Fruit fly (Drosophila melanogaster): ENCODE results near the gene CG43273.
A peak's percentile ranks its signal among the peaks of the same experiment; 100 is the strongest.

The CG43273 gene

dm6 chr3R:24810844-24811625, 19.1 kb upstream of the CG43273 start (continued):
- TF ChIP-seq CG34406 (GFP tag; optimal IDR thresholded peaks at IDR 0.05) = peak; percentile 82
- no peak for TF ChIP-seq Smox (GFP tag; optimal IDR thresholded peaks at IDR 0.05)
- no peak for TF ChIP-seq cyc (GFP tag; optimal IDR thresholded peaks at IDR 0.05)
- TF ChIP-seq ss (GFP tag; optimal IDR thresholded peaks at IDR 0.05) = peak in 1 of 2 experiments; percentile 67
- peak; percentile 90 for TF ChIP-seq pdm3 (GFP tag; optimal IDR thresholded peaks at IDR 0.05)
- TF ChIP-seq CG32006 (GFP tag; optimal IDR thresholded peaks at IDR 0.05) = peak; percentile 96
- no peak for TF ChIP-seq CG4318 (GFP tag; optimal IDR thresholded peaks at IDR 0.05)
- no peak for TF ChIP-seq CG10669 (GFP tag; optimal IDR thresholded peaks at IDR 0.05)
- TF ChIP-seq Sox15 (GFP tag; optimal IDR thresholded peaks at IDR 0.05) = peak; percentile 73
- TF ChIP-seq CG6854 (GFP tag; optimal IDR thresholded peaks at IDR 0.05) = no peak
- TF ChIP-seq CG6276 (GFP tag; optimal IDR thresholded peaks at IDR 0.05) = peak; percentile 85
- TF ChIP-seq spab (GFP tag; optimal IDR thresholded peaks at IDR 0.05) = peak; percentile 81
- TF ChIP-seq CG6808 (GFP tag; optimal IDR thresholded peaks at IDR 0.05) = no peak
- TF ChIP-seq CG1621 (tag; optimal IDR thresholded peaks at IDR 0.05) = peak; percentile 92

dm6 chr3R:24812394-24812793, 17.7 kb upstream of the CG43273 start:
- TF ChIP-seq Eip93F (GFP tag; optimal IDR thresholded peaks at IDR 0.05) = no peak
- TF ChIP-seq CG10669 (GFP tag; optimal IDR thresholded peaks at IDR 0.05) = no peak
- TF ChIP-seq Sox102F (GFP tag; optimal IDR thresholded peaks at IDR 0.05) = no peak
- TF ChIP-seq pdm3 (GFP tag; optimal IDR thresholded peaks at IDR 0.05) = no peak
- no peak for TF ChIP-seq CG6163 (GFP tag; IDR thresholded peaks at IDR 0.05)
- no peak for TF ChIP-seq lz (GFP tag; optimal IDR thresholded peaks at IDR 0.05)
- no peak for TF ChIP-seq CG16779 (tag; optimal IDR thresholded peaks at IDR 0.05)
- no peak for TF ChIP-seq CG6276 (GFP tag; optimal IDR thresholded peaks at IDR 0.05)
- TF ChIP-seq cyc (GFP tag; optimal IDR thresholded peaks at IDR 0.05) = no peak
- no peak for TF ChIP-seq CG1621 (tag; optimal IDR thresholded peaks at IDR 0.05)
- TF ChIP-seq Met (GFP tag; optimal IDR thresholded peaks at IDR 0.05) = no peak
- no peak for TF ChIP-seq Gug (GFP tag; IDR thresholded peaks at IDR 0.05)

dm6 chr3R:24812987-24813636, 17.0 kb upstream of the CG43273 start:
- TF ChIP-seq Eip78C (GFP tag) = peak; percentile 49
- TF ChIP-seq cyc (GFP tag; optimal IDR thresholded peaks at IDR 0.05) = no peak
- no peak for TF ChIP-seq fd85E (GFP tag; optimal IDR thresholded peaks at IDR 0.05)
- 0 out of 3 replicates have a peak, but pooled peaks have one; percentile 10 for TF ChIP-seq CG6163 (GFP tag; IDR thresholded peaks at IDR 0.05)
- TF ChIP-seq fkh (GFP tag; optimal IDR thresholded peaks at IDR 0.05) = peak; percentile 55

dm6 chr3R:24813637-24814301, 16.3 kb upstream of the CG43273 start, which contains the start of the genes lili and CG34150:
lili (minus strand) TSS chr3R:24814012.
CG34150 (plus strand) TSS chr3R:24814262.
- peak; percentile 32; the same call in 1 of the 2 replicates for TF ChIP-seq CG15336 (GFP tag; IDR thresholded peaks at IDR 0.05)
- no peak for TF ChIP-seq Ets21C (GFP tag; optimal IDR thresholded peaks at IDR 0.05)
- TF ChIP-seq cyc (GFP tag; optimal IDR thresholded peaks at IDR 0.05) = peak; percentile 74
- TF ChIP-seq salr (GFP tag; optimal IDR thresholded peaks at IDR 0.05) = no peak
- TF ChIP-seq CG6854 (GFP tag; optimal IDR thresholded peaks at IDR 0.05) = peak; percentile 53
- TF ChIP-seq CG6808 (GFP tag; optimal IDR thresholded peaks at IDR 0.05) = no peak
- no peak for TF ChIP-seq CG4318 (GFP tag; optimal IDR thresholded peaks at IDR 0.05)
- TF ChIP-seq Ets96B (tag; optimal IDR thresholded peaks at IDR 0.05) = peak; percentile 22
- TF ChIP-seq eg (GFP tag; IDR thresholded peaks at IDR 0.05) = peak; percentile 53; the same call in 1 of the 3 replicates
- TF ChIP-seq Hr4 (GFP tag; optimal IDR thresholded peaks at IDR 0.05) = no peak
- peak; percentile 83 for TF ChIP-seq CG31627 (GFP tag; optimal IDR thresholded peaks at IDR 0.05)
- TF ChIP-seq Eip75B (GFP tag; optimal IDR thresholded peaks at IDR 0.05) = no peak
- peak; percentile 69 for TF ChIP-seq lz (GFP tag; optimal IDR thresholded peaks at IDR 0.05)
- peak; percentile 45 for TF ChIP-seq dsx (GFP tag; optimal IDR thresholded peaks at IDR 0.05; ENCODE audit: poor library complexity, severe bottlenecking)
- peak; percentile 31; the same call in 1 of the 3 replicates for TF ChIP-seq CG8119 (GFP tag; IDR thresholded peaks at IDR 0.05)
- TF ChIP-seq Hr39 (GFP tag; optimal IDR thresholded peaks at IDR 0.05) = peak; percentile 70
- TF ChIP-seq Gug (GFP tag; IDR thresholded peaks at IDR 0.05) = 0 out of 2 replicates have a peak, but pooled peaks have one; percentile 36
- TF ChIP-seq vri (GFP tag; optimal IDR thresholded peaks at IDR 0.05) = no peak
- TF ChIP-seq CG11762 (GFP tag; optimal IDR thresholded peaks at IDR 0.05; ENCODE audit: insufficient read depth) = peak; percentile 22
- TF ChIP-seq achi (GFP tag; optimal IDR thresholded peaks at IDR 0.05) = peak; percentile 82
- TF ChIP-seq Lpt (GFP tag; optimal IDR thresholded peaks at IDR 0.05) = no peak
- peak; percentile 78 for TF ChIP-seq esn (GFP tag; optimal IDR thresholded peaks at IDR 0.05)
- TF ChIP-seq topi (GFP tag; optimal IDR thresholded peaks at IDR 0.05) = peak; percentile 64

Data from whole organism, prepupa.